Worm (Caenorhabditis elegans) whole organism, mixed stage, embryonic: ENCODE data around the gene Y73C8C.10.

Experiments
- M03D4.4 ChIP-seq: sonication (generic microtip); optimal IDR thresholded peaks from 2 replicates; lab custom pipeline; 2017; ENCODE audit warnings: mild to moderate bottlenecking, missing genetic modification characterization, missing compliant biosample characterization
- bed-3 ChIP-seq: fragments of 200-800 bp; sonication (Bioruptor generic); optimal IDR thresholded peaks from 3 replicates; lab custom pipeline; 2018; ENCODE audit warnings: mild to moderate bottlenecking, missing genetic modification characterization, moderate library complexity, missing compliant biosample characterization
- blmp-1 ChIP-seq: fragments of 150-350 bp; optimal IDR thresholded peaks from 2 replicates; lab custom pipeline; 2014; ENCODE audit warnings: missing biosample characterization, missing genetic modification characterization
- ceh-43 ChIP-seq: fragments of 200-800 bp; sonication (Bioruptor generic); optimal IDR thresholded peaks from 2 replicates; lab custom pipeline; 2018; ENCODE audit warnings: mild to moderate bottlenecking, missing genetic modification characterization, moderate library complexity, missing compliant biosample characterization
- ceh-83 ChIP-seq: fragments of 200-800 bp; sonication (Bioruptor generic); optimal IDR thresholded peaks from 2 replicates; lab custom pipeline; 2018; ENCODE audit warnings: mild to moderate bottlenecking, missing genetic modification characterization, missing compliant biosample characterization
- ces-1 ChIP-seq: fragments of 150-350 bp; optimal IDR thresholded peaks from 2 replicates; lab custom pipeline; 2014; ENCODE audit warnings: missing biosample characterization, missing genetic modification reagents, missing genetic modification characterization
- cnd-1 ChIP-seq: fragments of 200-800 bp; sonication (Bioruptor generic); optimal IDR thresholded peaks from 2 replicates; lab custom pipeline; 2018; ENCODE audit warnings: mild to moderate bottlenecking, missing genetic modification characterization, missing compliant biosample characterization
- drap-1 ChIP-seq: fragments of 200-800 bp; sonication (Bioruptor generic); optimal IDR thresholded peaks from 3 replicates; lab custom pipeline; 2018; ENCODE audit warnings: mild to moderate bottlenecking, missing genetic modification characterization, missing compliant biosample characterization
- elt-1 ChIP-seq: sonication (generic microtip); optimal IDR thresholded peaks from 2 replicates; lab custom pipeline; 2017; ENCODE audit warnings: missing genetic modification characterization, mild to moderate bottlenecking, missing compliant biosample characterization, antibody characterized with exemption, moderate library complexity, borderline replicate concordance; ENCODE audit not compliant: insufficient read depth
- elt-3 ChIP-seq: fragments of 150-350 bp; optimal IDR thresholded peaks from 2 replicates; lab custom pipeline; 2014; ENCODE audit warnings: missing biosample characterization, missing genetic modification characterization
- flh-1 ChIP-seq: fragments of 200-800 bp; sonication (Bioruptor generic); optimal IDR thresholded peaks from 2 replicates; lab custom pipeline; 2018; ENCODE audit warnings: mild to moderate bottlenecking, missing genetic modification characterization, moderate library complexity, missing compliant biosample characterization
- ham-2 ChIP-seq: fragments of 200-800 bp; sonication (Bioruptor generic); optimal IDR thresholded peaks from 2 replicates; lab custom pipeline; 2018; ENCODE audit warnings: mild to moderate bottlenecking, missing genetic modification characterization, missing compliant biosample characterization
- hlh-1 ChIP-seq: fragments of 150-350 bp; optimal IDR thresholded peaks from 2 replicates; lab custom pipeline; 2014; ENCODE audit warnings: missing biosample characterization, missing genetic modification reagents, missing genetic modification characterization
- lin-13 ChIP-seq: fragments of 150-350 bp; optimal IDR thresholded peaks from 2 replicates; lab custom pipeline; 2014; ENCODE audit warnings: missing biosample characterization, missing genetic modification characterization
- lin-32 ChIP-seq: fragments of 200-800 bp; sonication (Bioruptor generic); optimal IDR thresholded peaks from 2 replicates; lab custom pipeline; 2018; ENCODE audit warnings: mild to moderate bottlenecking, missing genetic modification characterization, missing compliant biosample characterization
- lsy-2 ChIP-seq: fragments of 150-350 bp; optimal IDR thresholded peaks from 2 replicates; lab custom pipeline; 2014; ENCODE audit warnings: missing biosample characterization, missing genetic modification characterization
- mab-5 ChIP-seq: fragments of 150-350 bp; optimal IDR thresholded peaks from 2 replicates; lab custom pipeline; 2014; ENCODE audit warnings: missing biosample characterization, missing genetic modification characterization
- mep-1 ChIP-seq: fragments of 150-350 bp; optimal IDR thresholded peaks from 2 replicates; lab custom pipeline; 2017; ENCODE audit warnings: missing biosample characterization, missing genetic modification reagents, missing genetic modification characterization, inconsistent platforms
- nhr-12 ChIP-seq: fragments of 150-350 bp; optimal IDR thresholded peaks from 2 replicates; lab custom pipeline; 2014; ENCODE audit warnings: missing biosample characterization, missing genetic modification characterization
- nhr-2 ChIP-seq: fragments of 150-350 bp; optimal IDR thresholded peaks from 2 replicates; lab custom pipeline; 2014; ENCODE audit warnings: missing biosample characterization, missing genetic modification characterization
- nhr-237 ChIP-seq: fragments of 150-350 bp; optimal IDR thresholded peaks from 2 replicates; lab custom pipeline; 2014; ENCODE audit warnings: missing biosample characterization, missing genetic modification characterization
- nhr-28 ChIP-seq: fragments of 150-350 bp; optimal IDR thresholded peaks from 2 replicates; lab custom pipeline; 2014; ENCODE audit warnings: missing biosample characterization, missing genetic modification characterization
- nhr-76 ChIP-seq: sonication (generic microtip); optimal IDR thresholded peaks from 2 replicates; lab custom pipeline; 2017; ENCODE audit warnings: missing biosample characterization, missing genetic modification characterization
- pha-4 ChIP-seq: fragments of 150-350 bp; optimal IDR thresholded peaks from 2 replicates; lab custom pipeline; 2018; ENCODE audit warnings: missing biosample characterization, missing genetic modification reagents, missing genetic modification characterization
- sem-2 ChIP-seq: fragments of 200-800 bp; sonication (Bioruptor generic); optimal IDR thresholded peaks from 2 replicates; lab custom pipeline; 2018; ENCODE audit warnings: mild to moderate bottlenecking, missing genetic modification characterization, missing compliant biosample characterization
- sptf-1 ChIP-seq: sonication (generic microtip); optimal IDR thresholded peaks from 2 replicates; lab custom pipeline; 2017; ENCODE audit warnings: mild to moderate bottlenecking, missing genetic modification characterization, moderate library complexity, missing compliant biosample characterization
- tbx-8 ChIP-seq: fragments of 200-800 bp; sonication (Bioruptor generic); optimal IDR thresholded peaks from 2 replicates; lab custom pipeline; 2018; ENCODE audit warnings: mild to moderate bottlenecking, missing genetic modification characterization, moderate library complexity, missing compliant biosample characterization
- unc-120 ChIP-seq: sonication (generic microtip); optimal IDR thresholded peaks from 2 replicates; lab custom pipeline; 2017; ENCODE audit warnings: missing genetic modification characterization, missing compliant biosample characterization; ENCODE audit not compliant: poor library complexity, severe bottlenecking
- unc-39 ChIP-seq: fragments of 150-350 bp; optimal IDR thresholded peaks from 2 replicates; lab custom pipeline; 2014; ENCODE audit warnings: missing biosample characterization, missing genetic modification characterization
- unc-62 ChIP-seq: fragments of 150-350 bp; optimal IDR thresholded peaks from 2 replicates; lab custom pipeline; 2014; ENCODE audit warnings: missing biosample characterization, missing genetic modification reagents, missing genetic modification characterization
- zip-8 ChIP-seq: fragments of 150-350 bp; optimal IDR thresholded peaks from 2 replicates; lab custom pipeline; 2014; ENCODE audit warnings: missing biosample characterization, missing genetic modification characterization
- ztf-11 ChIP-seq: fragments of 150-350 bp; optimal IDR thresholded peaks from 2 replicates; lab custom pipeline; 2014; ENCODE audit warnings: missing biosample characterization, missing genetic modification characterization

Gene Y73C8C.10

DNA sequence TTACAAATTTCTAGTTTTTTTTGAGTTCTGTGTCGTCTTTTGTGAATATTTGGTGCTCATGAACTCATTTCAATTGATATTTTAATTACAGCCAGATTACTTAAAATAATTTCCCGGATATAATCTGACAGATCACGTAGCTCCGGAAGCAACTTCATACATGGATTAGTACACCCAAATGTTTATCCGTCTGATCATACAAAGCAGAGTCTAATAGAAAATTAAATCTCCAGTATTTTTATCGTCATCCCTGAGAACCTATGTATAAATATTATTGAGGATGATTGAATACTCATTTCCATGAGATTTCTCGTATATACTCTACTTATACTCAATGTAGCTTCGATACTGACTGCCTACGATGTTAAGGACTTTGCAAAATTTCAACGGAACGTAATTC lies 2.7 kb downstream of the Y73C8C.10 start, which contains the start of gene Y73C8C.12:
Y73C8C.12 (plus strand) TSS at position 301 of the 400 bp plus-strand sequence.
- no peak for TF ChIP-seq ceh-83
- no peak for TF ChIP-seq mep-1 (tag; lab: Kevin White, UChicago)
- TF ChIP-seq tbx-8 (GFP tag; lab: Kevin White, UChicago), result no peak
- no peak for TF ChIP-seq lin-32 (GFP tag; lab: Kevin White, UChicago)
- TF ChIP-seq pha-4 (tag; lab: Kevin White, UChicago), result no peak
- TF ChIP-seq ceh-43 (GFP tag; lab: Kevin White, UChicago), result no peak
- TF ChIP-seq drap-1 (GFP tag; lab: Kevin White, UChicago), result no peak
- TF ChIP-seq sem-2, result no peak
- no peak for TF ChIP-seq lin-13
- TF ChIP-seq cnd-1 (tag; lab: Kevin White, UChicago), result no peak
- no peak for TF ChIP-seq ces-1 (GFP tag; lab: Kevin White, UChicago)
- no peak for TF ChIP-seq hlh-1 (tag; lab: Kevin White, UChicago)
- TF ChIP-seq elt-3 (tag; lab: Kevin White, UChicago), result no peak
- TF ChIP-seq unc-120 (tag; lab: Kevin White, UChicago), result no peak
- TF ChIP-seq nhr-237, result no peak
- no peak for TF ChIP-seq unc-62
- no peak for TF ChIP-seq nhr-28
- no peak for TF ChIP-seq nhr-76
- TF ChIP-seq blmp-1, result no peak

DNA sequence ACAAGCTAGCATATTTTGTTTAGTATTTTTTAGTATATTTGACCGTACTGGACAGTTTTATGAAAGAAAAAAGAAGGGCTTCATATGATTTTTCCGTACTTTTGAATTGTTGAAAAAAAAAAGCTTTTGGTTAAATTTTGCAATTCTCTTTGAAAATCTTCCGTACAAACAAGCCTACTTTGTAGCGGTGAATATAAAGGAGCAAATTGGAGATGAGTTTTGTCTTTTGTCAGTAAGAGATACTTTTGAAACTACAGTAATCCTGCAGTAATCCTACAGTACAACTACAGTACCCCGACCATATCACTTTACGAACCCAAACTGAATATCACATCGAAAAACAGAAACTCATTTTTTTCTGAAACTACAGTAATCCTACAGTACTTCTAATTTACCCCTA lies 5.2 kb downstream of the Y73C8C.10 start:
- TF ChIP-seq ceh-43 (GFP tag; lab: Kevin White, UChicago), result no peak
- TF ChIP-seq nhr-28, result no peak
- no peak for TF ChIP-seq tbx-8 (GFP tag; lab: Kevin White, UChicago)
- TF ChIP-seq lin-13, result no peak
- TF ChIP-seq mab-5 (tag; lab: Kevin White, UChicago), result no peak
- no peak for TF ChIP-seq drap-1 (GFP tag; lab: Kevin White, UChicago)
- no peak for TF ChIP-seq bed-3 (GFP tag; lab: Kevin White, UChicago)
- no peak for TF ChIP-seq nhr-76
- no peak for TF ChIP-seq mep-1 (tag; lab: Kevin White, UChicago)
- TF ChIP-seq zip-8 (tag; lab: Kevin White, UChicago), result no peak
- TF ChIP-seq unc-39 (tag; lab: Kevin White, UChicago), result no peak
- TF ChIP-seq nhr-12 (tag; lab: Kevin White, UChicago), result no peak
- TF ChIP-seq lsy-2, result no peak
- no peak for TF ChIP-seq ces-1 (GFP tag; lab: Kevin White, UChicago)
- TF ChIP-seq, all 35 proteins: peak for 0

DNA sequence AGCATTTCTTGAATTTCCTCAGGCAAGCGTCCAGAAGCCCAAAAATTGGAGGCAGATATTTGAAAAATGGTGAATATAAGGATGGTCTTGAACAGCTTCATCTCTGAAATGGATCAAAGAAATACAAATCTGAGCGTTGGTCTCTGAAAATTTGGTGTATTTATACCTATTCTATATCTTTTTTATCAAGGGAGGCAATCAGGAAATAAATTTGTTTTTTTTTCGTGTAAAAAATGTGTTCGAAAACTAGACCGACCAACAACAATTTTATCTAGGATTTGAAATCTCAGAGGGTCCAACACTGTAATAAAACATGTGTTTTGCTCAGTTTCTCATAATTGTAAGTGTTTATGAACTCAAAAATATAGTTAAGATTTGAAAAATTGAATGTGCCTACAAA lies 5.8 kb downstream of the Y73C8C.10 start, which contains the start of gene srt-56:
srt-56 (minus strand) TSS at position 101 of the 400 bp plus-strand sequence.
- TF ChIP-seq ces-1 (GFP tag; lab: Kevin White, UChicago) (no peak), zip-8 (tag; lab: Kevin White, UChicago) (no peak), mep-1 (tag; lab: Kevin White, UChicago) (no peak), mab-5 (tag; lab: Kevin White, UChicago) (no peak), ham-2 (GFP tag; lab: Kevin White, UChicago) (no peak), nhr-76 (no peak), lin-13 (no peak), nhr-2 (tag; lab: Kevin White, UChicago) (no peak), cnd-1 (tag; lab: Kevin White, UChicago) (no peak), unc-39 (tag; lab: Kevin White, UChicago) (no peak), unc-62 (no peak), nhr-237 (no peak), hlh-1 (tag; lab: Kevin White, UChicago) (no peak)

- TF ChIP-seq sptf-1 (tag; lab: Kevin White, UChicago) (no peak), nhr-12 (tag; lab: Kevin White, UChicago) (no peak), ces-1 (GFP tag; lab: Kevin White, UChicago) (no peak), cnd-1 (tag; lab: Kevin White, UChicago) (no peak)
Measured at ce11 chrV:3119185-3119584, 8.4 kb downstream of the Y73C8C.10 start.

- TF ChIP-seq flh-1 (GFP tag; lab: Kevin White, UChicago) (no peak), zip-8 (tag; lab: Kevin White, UChicago) (no peak), elt-1 (no peak), ztf-11 (tag; lab: Kevin White, UChicago) (no peak), lin-32 (GFP tag; lab: Kevin White, UChicago) (no peak), nhr-76 (no peak), ces-1 (GFP tag; lab: Kevin White, UChicago) (no peak), cnd-1 (tag; lab: Kevin White, UChicago) (no peak), blmp-1 (no peak), nhr-12 (tag; lab: Kevin White, UChicago) (no peak), tbx-8 (GFP tag; lab: Kevin White, UChicago) (no peak), nhr-237 (no peak), hlh-1 (tag; lab: Kevin White, UChicago) (no peak), ceh-83 (no peak), lsy-2 (no peak), nhr-28 (no peak), mab-5 (tag; lab: Kevin White, UChicago) (no peak), M03D4.4 (tag; lab: Kevin White, UChicago) (no peak)
Measured at ce11 chrV:3118167-3118566, 9.4 kb downstream of the Y73C8C.10 start, which contains the start of gene clec-210. TSS of gene clec-210 (plus strand) at chrV:3118377.
